Worm (Caenorhabditis elegans) whole organism, young adult: Measurements from ENCODE around the gene slc-17.4.

ENCODE experiments used
- F22D6.2 ChIP-seq: sonication (generic microtip); optimal IDR thresholded peaks from 2 replicates; lab custom pipeline; 2016; ENCODE audit warnings: mild to moderate bottlenecking, missing genetic modification characterization, missing compliant biosample characterization
- F57A8.1 ChIP-seq: fragments of 200-800 bp; sonication (Bioruptor generic); optimal IDR thresholded peaks from 2 replicates; lab custom pipeline; 2018; ENCODE audit warnings: mild to moderate bottlenecking, missing genetic modification characterization, moderate library complexity, missing compliant biosample characterization
- Y95B8A.8 ChIP-seq: fragments of 200-800 bp; sonication (Bioruptor generic); IDR thresholded peaks from 2 replicates; pipeline ENCODE4 v1.3.6; 2022; ENCODE audit warnings: missing genetic modification reagents, missing genetic modification characterization, missing compliant biosample characterization
- ama-1 ChIP-seq, 3 experiments: fragments of 150-350 bp in 1 of 3; sonication (generic microtip) in 2 of 3; optimal IDR thresholded peaks; 2 replicates each; lab custom pipeline; 2014 to 2018; ENCODE audit warnings: missing biosample characterization in 2 of 3, missing genetic modification characterization in 2 of 3, missing genetic modification reagents in 2 of 3
- attf-3 ChIP-seq: fragments of 200-800 bp; sonication (Bioruptor generic); conservative IDR thresholded peaks from 2 replicates; pipeline ENCODE4 v1.3.6; 2022; ENCODE audit warnings: missing genetic modification reagents, missing genetic modification characterization, missing compliant biosample characterization
- die-1 ChIP-seq: sonication (generic microtip); optimal IDR thresholded peaks from 2 replicates; lab custom pipeline; 2016; ENCODE audit warnings: missing genotype, mild to moderate bottlenecking, missing genetic modification characterization, missing compliant biosample characterization
- madf-6 ChIP-seq: fragments of 200-800 bp; sonication (Bioruptor generic); IDR thresholded peaks from 2 replicates; pipeline ENCODE4 v1.3.6; 2022; ENCODE audit warnings: missing genetic modification reagents, missing genetic modification characterization, missing compliant biosample characterization
- pbrm-1 ChIP-seq: fragments of 200-800 bp; sonication (Bioruptor generic); IDR thresholded peaks from 2 replicates; pipeline ENCODE4 v1.3.6; 2022; ENCODE audit warnings: missing genetic modification reagents, missing genetic modification characterization, missing compliant biosample characterization
- snpc-1.1 ChIP-seq: sonication (generic microtip); optimal IDR thresholded peaks from 2 replicates; lab custom pipeline; 2017; ENCODE audit warnings: missing genetic modification characterization, mild to moderate bottlenecking, missing compliant biosample characterization, antibody characterized with exemption, moderate library complexity, missing genotype, missing genetic modification reagents; ENCODE audit not compliant: insufficient read depth
- ztf-28 ChIP-seq: fragments of 200-800 bp; sonication (Bioruptor generic); IDR thresholded peaks from 2 replicates; pipeline ENCODE4 v1.3.6; 2022; ENCODE audit warnings: missing genetic modification reagents, missing genetic modification characterization, missing compliant biosample characterization

DNA sequence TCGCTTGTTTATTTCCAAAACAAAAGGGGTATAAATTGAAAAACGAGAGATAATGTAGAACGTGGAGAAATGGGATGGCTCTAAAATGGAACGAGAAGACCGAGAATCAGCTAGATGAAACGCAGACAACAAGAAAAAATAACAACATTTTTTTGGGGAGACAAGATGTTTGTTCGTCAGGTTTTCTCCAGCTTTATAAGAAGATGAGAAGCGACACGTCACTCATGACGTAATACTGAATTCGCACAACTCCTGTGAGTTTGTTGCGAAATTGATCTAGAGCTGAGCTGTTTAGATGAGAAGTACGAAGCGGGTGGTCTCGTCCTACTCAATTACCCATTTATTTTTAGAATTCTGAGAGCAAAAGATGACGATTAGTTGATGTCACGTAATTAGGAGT, 6.3 kb downstream of the slc-17.4 start:
- TF ChIP-seq attf-3 (GFP tag; lab: Robert Waterston, UW) = no peak
- no peak for TF ChIP-seq pbrm-1 (GFP tag; lab: Robert Waterston, UW)
- no peak for TF ChIP-seq die-1 (tag; lab: Kevin White, UChicago)
- TF ChIP-seq madf-6 (GFP tag; lab: Robert Waterston, UW) = no peak
- TF ChIP-seq snpc-1.1 (tag; lab: Kevin White, UChicago) = no peak
- no peak for TF ChIP-seq ama-1 (optimal IDR thresholded peaks at IDR 0.05; lab: Kevin White, UChicago)
- TF ChIP-seq ama-1 (GFP tag; optimal IDR thresholded peaks at IDR 0.05; lab: Kevin White, UChicago) = no peak
- TF ChIP-seq Y95B8A.8 (GFP tag; lab: Robert Waterston, UW) = no peak
- TF ChIP-seq F22D6.2 (tag; lab: Kevin White, UChicago) = no peak
- TF ChIP-seq F57A8.1 (GFP tag; lab: Kevin White, UChicago) = no peak
- no peak for TF ChIP-seq ztf-28 (GFP tag; lab: Robert Waterston, UW)
